Fruit fly (Drosophila melanogaster) whole organism, embryonic: ENCODE data around the gene UbcE2M.

Experiments used
- CG14014 ChIP-seq: fragments of 200-800 bp; sonication (Bioruptor generic); IDR thresholded peaks from 2 replicates; pipeline ENCODE4 v1.3.6; 2022; ENCODE audit warnings: missing biosample characterization, missing genetic modification characterization
- CG14860 ChIP-seq: fragments of 200-800 bp; sonication (Bioruptor generic); IDR thresholded peaks from 3 replicates; pipeline ENCODE4 v1.3.6; 2022; ENCODE audit warnings: missing biosample characterization, missing genetic modification characterization; ENCODE audit not compliant: partially characterized antibody
- CG15269 ChIP-seq: fragments of 200-800 bp; sonication (Bioruptor generic); optimal IDR thresholded peaks from 2 replicates; lab custom pipeline; 2018; ENCODE audit warnings: missing biosample characterization, mild to moderate bottlenecking, missing genetic modification characterization, moderate library complexity
- CG15601 ChIP-seq: fragments of 200-800 bp; sonication (Bioruptor generic); optimal IDR thresholded peaks from 3 replicates; lab custom pipeline; 2019; ENCODE audit warnings: missing biosample characterization, mild to moderate bottlenecking, missing genetic modification characterization, moderate library complexity
- CG16779 ChIP-seq: fragments of 200-800 bp; sonication (Bioruptor generic); IDR thresholded peaks from 2 replicates; pipeline ENCODE4 v1.3.6; 2022; ENCODE audit warnings: missing biosample characterization, missing genetic modification characterization
- CG17361 ChIP-seq: fragments of 200-800 bp; sonication (Bioruptor generic); IDR thresholded peaks from 3 replicates; pipeline ENCODE4 v1.3.6; 2022; ENCODE audit warnings: missing biosample characterization, missing genetic modification characterization
- CG18262 ChIP-seq: fragments of 200-800 bp; optimal IDR thresholded peaks from 3 replicates; lab custom pipeline; 2019; ENCODE audit warnings: missing biosample characterization, mild to moderate bottlenecking, missing genetic modification characterization, moderate library complexity
- CG18619 ChIP-seq: fragments of 200-800 bp; sonication (Bioruptor generic); optimal IDR thresholded peaks from 3 replicates; lab custom pipeline; 2017; ENCODE audit warnings: missing biosample characterization, mild to moderate bottlenecking, missing genetic modification characterization
- CG2199 ChIP-seq: fragments of 200-800 bp; sonication (Bioruptor generic); IDR thresholded peaks from 3 replicates; pipeline ENCODE4 v1.3.6; 2022; ENCODE audit warnings: missing biosample characterization, missing genetic modification characterization
- CG3163 ChIP-seq: fragments of 200-800 bp; sonication (Bioruptor generic); optimal IDR thresholded peaks from 3 replicates; lab custom pipeline; 2016; ENCODE audit warnings: missing biosample characterization, missing genetic modification characterization
- CG33213 ChIP-seq: fragments of 200-800 bp; sonication (Bioruptor generic); optimal IDR thresholded peaks from 3 replicates; lab custom pipeline; 2016; ENCODE audit warnings: missing biosample characterization, missing genetic modification characterization
- CG4854 ChIP-seq: fragments of 200-800 bp; sonication (Bioruptor generic); optimal IDR thresholded peaks from 2 replicates; lab custom pipeline; 2016; ENCODE audit warnings: missing biosample characterization, missing genetic modification characterization, inconsistent platforms
- CG7556 ChIP-seq: fragments of 200-800 bp; sonication (Bioruptor generic); optimal IDR thresholded peaks from 2 replicates; lab custom pipeline; 2017; ENCODE audit warnings: missing biosample characterization, mild to moderate bottlenecking, missing genetic modification characterization
- CG9932 ChIP-seq: fragments of 200-800 bp; sonication (Bioruptor generic); IDR thresholded peaks from 2 replicates; pipeline ENCODE4 v1.3.6; 2022; ENCODE audit warnings: missing biosample characterization, missing genetic modification characterization
- D19B ChIP-seq: fragments of 200-800 bp; sonication (Bioruptor generic); optimal IDR thresholded peaks from 2 replicates; lab custom pipeline; 2017; ENCODE audit warnings: missing biosample characterization, mild to moderate bottlenecking, missing genetic modification characterization
- Dbx ChIP-seq: fragments of 200-800 bp; sonication (Bioruptor generic); IDR thresholded peaks from 3 replicates; pipeline ENCODE4 v1.3.6; 2022; ENCODE audit warnings: missing biosample characterization, missing genetic modification characterization
- Drgx ChIP-seq: fragments of 200-800 bp; sonication (Bioruptor generic); IDR thresholded peaks from 2 replicates; pipeline ENCODE4 v1.3.6; 2022; ENCODE audit warnings: missing biosample characterization, missing genetic modification characterization
- ERR ChIP-seq: fragments of 200-800 bp; sonication (Bioruptor generic); optimal IDR thresholded peaks from 2 replicates; lab custom pipeline; 2016; ENCODE audit warnings: missing biosample characterization, missing genetic modification characterization
- Hey ChIP-seq: fragments of 200-800 bp; sonication (Bioruptor generic); optimal IDR thresholded peaks from 3 replicates; lab custom pipeline; 2018; ENCODE audit warnings: missing biosample characterization, mild to moderate bottlenecking, missing genetic modification characterization
- HmgZ ChIP-seq: fragments of 200-800 bp; sonication (Bioruptor generic); optimal IDR thresholded peaks from 2 replicates; lab custom pipeline; 2018; ENCODE audit warnings: missing biosample characterization, mild to moderate bottlenecking, missing genetic modification characterization
- MESR4 ChIP-seq: fragments of 200-800 bp; sonication (Bioruptor generic); optimal IDR thresholded peaks from 2 replicates; lab custom pipeline; 2018; ENCODE audit warnings: missing biosample characterization, mild to moderate bottlenecking, missing genetic modification characterization, moderate library complexity
- MTF-1 ChIP-seq: fragments of 200-800 bp; sonication (Bioruptor generic); optimal IDR thresholded peaks from 2 replicates; lab custom pipeline; 2018; ENCODE audit warnings: missing biosample characterization, mild to moderate bottlenecking, missing genetic modification characterization, borderline replicate concordance
- Mad ChIP-seq: fragments of 200-800 bp; sonication (Bioruptor generic); optimal IDR thresholded peaks from 2 replicates; lab custom pipeline; 2016; ENCODE audit warnings: missing biosample characterization, missing genetic modification characterization
- NFAT ChIP-seq: fragments of 200-800 bp; sonication (Bioruptor generic); IDR thresholded peaks from 2 replicates; pipeline ENCODE4 v1.3.6; 2022; ENCODE audit warnings: missing biosample characterization, missing genetic modification characterization
- Nf-YA ChIP-seq: fragments of 200-800 bp; sonication (Bioruptor generic); IDR thresholded peaks from 2 replicates; pipeline ENCODE4 v1.3.6; 2022; ENCODE audit warnings: missing biosample characterization, missing genetic modification characterization
- Oaz ChIP-seq: fragments of 200-800 bp; sonication (Bioruptor generic); IDR thresholded peaks from 2 replicates; pipeline ENCODE4 v1.3.6; 2022; ENCODE audit warnings: missing biosample characterization, missing genetic modification characterization
- Ptx1 ChIP-seq: fragments of 200-800 bp; sonication (Bioruptor generic); IDR thresholded peaks from 2 replicates; pipeline ENCODE4 v1.3.6; 2022; ENCODE audit warnings: missing biosample characterization, missing genetic modification characterization
- Ravus ChIP-seq: fragments of 200-800 bp; sonication (Bioruptor generic); IDR thresholded peaks from 2 replicates; pipeline ENCODE4 v1.3.6; 2022; ENCODE audit warnings: missing biosample characterization, missing genetic modification characterization
- Rx ChIP-seq: fragments of 200-800 bp; sonication (Bioruptor generic); IDR thresholded peaks from 2 replicates; pipeline ENCODE4 v1.3.6; 2022; ENCODE audit warnings: missing biosample characterization, missing genetic modification characterization
- Sox100B ChIP-seq: fragments of 200-800 bp; sonication (Bioruptor generic); optimal IDR thresholded peaks from 3 replicates; lab custom pipeline; 2018; ENCODE audit warnings: missing biosample characterization, mild to moderate bottlenecking, missing genetic modification characterization
- Sry-β ChIP-seq: fragments of 200-800 bp; sonication (Bioruptor generic); optimal IDR thresholded peaks from 2 replicates; lab custom pipeline; 2018; ENCODE audit warnings: missing biosample characterization, mild to moderate bottlenecking, missing genetic modification characterization, moderate library complexity
- Stat92E ChIP-seq, 3 experiments: fragments of >200 bp in 2 of 3; fragments of 200-800 bp in 1 of 3; sonication (Bioruptor generic) in 1 of 3; optimal IDR thresholded peaks; 2 replicates each; lab custom pipeline; 2017 to 2019; ENCODE audit warnings: missing biosample characterization in 3 of 3, missing genetic modification characterization in 3 of 3, mild to moderate bottlenecking in 1 of 3, moderate library complexity in 1 of 3
- Taf1 ChIP-seq: fragments of 200-800 bp; sonication (Bioruptor generic); IDR thresholded peaks from 2 replicates; pipeline ENCODE4 v1.3.6; 2022; ENCODE audit warnings: missing biosample characterization, missing genetic modification characterization
- Usf ChIP-seq: fragments of 200-800 bp; sonication (Bioruptor generic); optimal IDR thresholded peaks from 2 replicates; lab custom pipeline; 2017; ENCODE audit warnings: missing genotype, missing biosample characterization, missing genetic modification characterization
- Vsx1 ChIP-seq: fragments of 200-800 bp; sonication (Bioruptor generic); optimal IDR thresholded peaks from 2 replicates; lab custom pipeline; 2017; ENCODE audit warnings: missing biosample characterization, mild to moderate bottlenecking, missing genetic modification characterization, missing genetic modification reagents
- ac ChIP-seq: fragments of 200-800 bp; sonication (Bioruptor generic); optimal IDR thresholded peaks from 3 replicates; lab custom pipeline; 2017; ENCODE audit warnings: missing biosample characterization, mild to moderate bottlenecking, missing genetic modification characterization
- al ChIP-seq: fragments of 200-800 bp; sonication (Bioruptor generic); IDR thresholded peaks from 2 replicates; pipeline ENCODE4 v1.3.6; 2022; ENCODE audit warnings: missing biosample characterization, missing genetic modification characterization
- cg ChIP-seq: fragments of 200-800 bp; sonication (Bioruptor generic); optimal IDR thresholded peaks from 3 replicates; lab custom pipeline; 2019; ENCODE audit warnings: missing biosample characterization, mild to moderate bottlenecking, missing genetic modification characterization, moderate library complexity
- danr ChIP-seq: fragments of 200-800 bp; sonication (Bioruptor generic); IDR thresholded peaks from 2 replicates; pipeline ENCODE4 v1.3.6; 2022; ENCODE audit warnings: missing biosample characterization, missing genetic modification characterization
- eve ChIP-seq, 2 experiments: fragments of >200 bp; optimal IDR thresholded peaks; 2 replicates each; lab custom pipeline; 2017; ENCODE audit warnings: missing biosample characterization in 2 of 2, missing genetic modification characterization in 2 of 2
- gem ChIP-seq: fragments of 200-800 bp; sonication (Bioruptor generic); optimal IDR thresholded peaks from 2 replicates; lab custom pipeline; 2019; ENCODE audit warnings: missing biosample characterization, mild to moderate bottlenecking, missing genetic modification characterization, moderate library complexity
- gfzf ChIP-seq: fragments of 200-800 bp; sonication (Bioruptor generic); optimal IDR thresholded peaks from 2 replicates; lab custom pipeline; 2016; ENCODE audit warnings: missing biosample characterization, mild to moderate bottlenecking, missing genetic modification characterization, moderate library complexity
- her ChIP-seq: fragments of 200-800 bp; sonication (Bioruptor generic); optimal IDR thresholded peaks from 2 replicates; lab custom pipeline; 2016; ENCODE audit warnings: missing biosample characterization, missing genetic modification characterization
- jigr1 ChIP-seq: fragments of 200-800 bp; sonication (Bioruptor generic); IDR thresholded peaks from 3 replicates; pipeline ENCODE4 v1.3.6; 2022; ENCODE audit warnings: missing biosample characterization, missing genetic modification characterization
- mld ChIP-seq: fragments of 200-800 bp; sonication (Bioruptor generic); IDR thresholded peaks from 3 replicates; pipeline ENCODE4 v1.3.6; 2022; ENCODE audit warnings: missing biosample characterization, missing genetic modification characterization; ENCODE audit not compliant: partially characterized antibody
- pzg ChIP-seq: fragments of 200-800 bp; sonication (Bioruptor generic); optimal IDR thresholded peaks from 3 replicates; lab custom pipeline; 2018; ENCODE audit warnings: missing biosample characterization, mild to moderate bottlenecking, missing genetic modification characterization, moderate library complexity
- rib ChIP-seq: fragments of 200-800 bp; sonication (Bioruptor generic); IDR thresholded peaks from 2 replicates; pipeline ENCODE4 v1.3.6; 2022; ENCODE audit warnings: missing biosample characterization, missing genetic modification characterization
- seq ChIP-seq: fragments of 200-800 bp; sonication (Bioruptor generic); IDR thresholded peaks from 2 replicates; pipeline ENCODE4 v1.3.6; 2022; ENCODE audit warnings: missing biosample characterization, missing genetic modification characterization
- sim ChIP-seq: fragments of 200-800 bp; sonication (Bioruptor generic); IDR thresholded peaks from 2 replicates; pipeline ENCODE4 v1.3.6; 2022; ENCODE audit warnings: missing biosample characterization, missing genetic modification characterization
- sima ChIP-seq: fragments of 200-800 bp; sonication (Bioruptor generic); optimal IDR thresholded peaks from 2 replicates; lab custom pipeline; 2016; ENCODE audit warnings: missing biosample characterization, missing genetic modification characterization
- trem ChIP-seq: fragments of 200-800 bp; optimal IDR thresholded peaks from 3 replicates; lab custom pipeline; 2019; ENCODE audit warnings: missing biosample characterization, mild to moderate bottlenecking, missing genetic modification characterization, moderate library complexity

Gene UbcE2M

DNA sequence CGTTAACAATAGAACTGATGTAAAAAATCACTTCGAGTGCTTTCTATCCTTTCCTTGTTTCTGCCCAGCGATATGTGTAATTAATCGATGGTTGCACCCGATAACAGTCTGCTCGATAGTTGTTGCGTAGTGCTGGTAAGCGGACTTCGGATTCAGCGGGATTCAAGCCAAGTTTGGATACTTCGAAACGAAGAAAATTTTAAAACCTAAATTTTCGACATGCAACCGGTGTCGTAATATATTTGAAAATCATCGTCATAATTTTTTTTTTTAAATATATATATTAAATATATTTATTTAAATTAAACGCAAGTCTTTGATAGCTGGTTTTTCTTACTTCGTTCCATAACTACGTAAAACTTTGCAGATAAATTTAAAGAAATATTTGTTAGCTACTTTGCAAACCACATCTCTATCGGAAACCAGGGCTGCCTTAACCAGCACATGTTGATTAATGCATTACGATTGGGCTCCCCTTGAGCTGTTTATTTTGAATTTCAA, at the start of gene UbcE2M, which contains the start of gene Dhps:
Gene UbcE2M, minus strand, starts transcription at position 209 of the 501 bp plus-strand sequence.
Gene Dhps, plus strand, starts transcription at position 429 of the 501 bp plus-strand sequence.
- TF ChIP-seq D19B, result peak; percentile 59
- TF ChIP-seq Taf1 (GFP tag; lab: Robert Waterston, UW), result no peak
- no peak for TF ChIP-seq sim (GFP tag; lab: Robert Waterston, UW)
- TF ChIP-seq CG15269, result no peak
- TF ChIP-seq Drgx (GFP tag; lab: Robert Waterston, UW), result no peak; the same call in 1 of the 2 replicates
- no peak for TF ChIP-seq CG2199
- TF ChIP-seq CG18619 (GFP tag; lab: Kevin White, UChicago), result peak; percentile 79
- no peak for TF ChIP-seq CG15601 (tag; lab: Kevin White, UChicago)
- peak; percentile 73 for TF ChIP-seq Usf (GFP tag; lab: Kevin White, UChicago)
- no peak for TF ChIP-seq cg
- no peak for TF ChIP-seq CG16779
- no peak for TF ChIP-seq Vsx1 (GFP tag; lab: Kevin White, UChicago)
- no peak for TF ChIP-seq Stat92E (GFP tag; optimal IDR thresholded peaks at IDR 0.05; lab: Kevin White, UChicago)
- TF ChIP-seq CG17361, result no peak; the same call in 2 of the 3 replicates
- no peak; the same call in 1 of the 2 replicates for TF ChIP-seq Oaz (GFP tag; lab: Robert Waterston, UW)
- TF ChIP-seq Sox100B (GFP tag; lab: Kevin White, UChicago), result no peak
- peak; percentile 57 for TF ChIP-seq CG14860 (GFP tag; lab: Robert Waterston, UW)
- no peak for TF ChIP-seq ac (GFP tag; lab: Kevin White, UChicago)
- peak; percentile 3 for TF ChIP-seq CG3163 (GFP tag; lab: Kevin White, UChicago)
- TF ChIP-seq seq (GFP tag; lab: Robert Waterston, UW), result 0 out of 2 replicates have a peak, but pooled peaks have one; percentile 26
- no peak for TF ChIP-seq Nf-YA (GFP tag; lab: Robert Waterston, UW)
- peak; percentile 55 for TF ChIP-seq pzg
- TF ChIP-seq Rx (GFP tag; lab: Robert Waterston, UW), result no peak
- no peak for TF ChIP-seq Hey (tag; lab: Kevin White, UChicago)
- no peak for TF ChIP-seq danr
- TF ChIP-seq eve (GFP tag; optimal IDR thresholded peaks at IDR 0.05; lab: Kevin White, UChicago), result no peak
- no peak for TF ChIP-seq rib (GFP tag; lab: Robert Waterston, UW)
- peak; percentile 71 for TF ChIP-seq al (GFP tag; lab: Robert Waterston, UW)
- TF ChIP-seq Sry-β, result peak; percentile 95
- peak; percentile 65 for TF ChIP-seq trem
- peak; percentile 65 for TF ChIP-seq CG18262 (tag; lab: Kevin White, UChicago)
- TF ChIP-seq mld (GFP tag; lab: Robert Waterston, UW), result peak; percentile 72; the same call in 2 of the 3 replicates
- TF ChIP-seq Ravus, result no peak; the same call in 1 of the 2 replicates
- TF ChIP-seq MESR4 (GFP tag; lab: Kevin White, UChicago), result no peak
- no peak for TF ChIP-seq her (GFP tag; lab: Kevin White, UChicago)
- no peak for TF ChIP-seq sima (GFP tag; lab: Kevin White, UChicago)
- TF ChIP-seq Dbx (GFP tag; lab: Robert Waterston, UW), result peak; percentile 85
- TF ChIP-seq Mad (GFP tag; lab: Kevin White, UChicago), result no peak
- no peak for TF ChIP-seq CG33213 (GFP tag; lab: Kevin White, UChicago)
- peak; percentile 90 for TF ChIP-seq CG9932 (GFP tag; lab: Robert Waterston, UW)
- TF ChIP-seq jigr1 (GFP tag; lab: Robert Waterston, UW), result peak; percentile 60; the same call in 1 of the 3 replicates
- TF ChIP-seq HmgZ (tag; lab: Kevin White, UChicago), result peak; percentile 70
- TF ChIP-seq CG14014 (GFP tag; lab: Robert Waterston, UW), result peak; percentile 48; the same call in 1 of the 2 replicates
- TF ChIP-seq Ptx1, result peak; percentile 73
- no peak for TF ChIP-seq ERR
- peak; percentile 19 for TF ChIP-seq CG4854 (GFP tag; lab: Kevin White, UChicago)
- peak; percentile 62 for TF ChIP-seq NFAT (GFP tag; lab: Robert Waterston, UW)
- no peak for TF ChIP-seq gem (tag; lab: Kevin White, UChicago)
- peak; percentile 70 for TF ChIP-seq CG7556 (GFP tag; lab: Kevin White, UChicago)
- no peak for TF ChIP-seq gfzf (GFP tag; lab: Kevin White, UChicago)
- no peak for TF ChIP-seq MTF-1 (GFP tag; lab: Kevin White, UChicago)
